Fruit fly (Drosophila melanogaster) whole organism, embryonic: Measurements from ENCODE around the gene drongo.

Experiments used
- ATbp ChIP-seq: fragments of 200-800 bp; sonication (Bioruptor generic); optimal IDR thresholded peaks from 2 replicates; lab custom pipeline; 2017; ENCODE audit warnings: missing biosample characterization, mild to moderate bottlenecking, missing genetic modification characterization, missing genetic modification reagents
- BtbVII ChIP-seq: fragments of 200-800 bp; sonication (Bioruptor generic); optimal IDR thresholded peaks from 3 replicates; lab custom pipeline; 2017; ENCODE audit warnings: missing biosample characterization, mild to moderate bottlenecking, missing genetic modification characterization
- CG10959 ChIP-seq: fragments of 200-800 bp; sonication (Bioruptor generic); IDR thresholded peaks from 2 replicates; pipeline ENCODE4 v1.3.6; 2022; ENCODE audit warnings: missing biosample characterization, missing genetic modification characterization
- CG11456 ChIP-seq: fragments of 200-800 bp; sonication (Bioruptor generic); IDR thresholded peaks from 3 replicates; pipeline ENCODE4 v1.3.6; 2022; ENCODE audit warnings: missing biosample characterization, missing genetic modification characterization
- CG12299 ChIP-seq: fragments of 200-800 bp; sonication (Bioruptor generic); optimal IDR thresholded peaks from 2 replicates; lab custom pipeline; 2018; ENCODE audit warnings: missing biosample characterization, mild to moderate bottlenecking, missing genetic modification characterization
- CG12659 ChIP-seq: fragments of 200-800 bp; sonication (Bioruptor generic); optimal IDR thresholded peaks from 3 replicates; lab custom pipeline; 2017; ENCODE audit warnings: mild to moderate bottlenecking, missing biosample characterization, missing genetic modification reagents, missing genetic modification characterization
- CG13287 ChIP-seq: fragments of 200-800 bp; sonication (Bioruptor generic); IDR thresholded peaks from 2 replicates; pipeline ENCODE4 v1.3.6; 2022; ENCODE audit warnings: missing biosample characterization, missing genetic modification characterization; ENCODE audit not compliant: partially characterized antibody
- CG13296 ChIP-seq: fragments of 200-800 bp; sonication (Bioruptor generic); optimal IDR thresholded peaks from 3 replicates; lab custom pipeline; 2018; ENCODE audit warnings: missing biosample characterization, mild to moderate bottlenecking, missing genetic modification characterization
- CG15011 ChIP-seq: fragments of 200-800 bp; sonication (Bioruptor generic); optimal IDR thresholded peaks from 3 replicates; lab custom pipeline; 2018; ENCODE audit warnings: missing biosample characterization, mild to moderate bottlenecking, missing genetic modification characterization
- CG16813 ChIP-seq: fragments of 200-800 bp; sonication (Bioruptor generic); IDR thresholded peaks from 3 replicates; pipeline ENCODE4 v1.3.6; 2022; ENCODE audit warnings: missing biosample characterization, missing genetic modification characterization; ENCODE audit not compliant: partially characterized antibody
- CG2129 ChIP-seq: fragments of 200-800 bp; sonication (Bioruptor generic); IDR thresholded peaks from 2 replicates; pipeline ENCODE4 v1.3.6; 2022; ENCODE audit warnings: missing biosample characterization, missing genetic modification characterization; ENCODE audit not compliant: partially characterized antibody
- CG30403 ChIP-seq: fragments of 200-800 bp; sonication (Bioruptor generic); optimal IDR thresholded peaks from 3 replicates; lab custom pipeline; 2016; ENCODE audit warnings: missing biosample characterization, missing genetic modification characterization
- CG32532 ChIP-seq: fragments of 200-800 bp; sonication (Bioruptor generic); IDR thresholded peaks from 2 replicates; pipeline ENCODE4 v1.3.6; 2022; ENCODE audit warnings: missing biosample characterization, missing genetic modification characterization
- CG3407 ChIP-seq: fragments of 200-800 bp; sonication (Bioruptor generic); optimal IDR thresholded peaks from 2 replicates; lab custom pipeline; 2018; ENCODE audit warnings: missing biosample characterization, mild to moderate bottlenecking, missing genetic modification characterization
- CG4404 ChIP-seq: fragments of 200-800 bp; sonication (Bioruptor generic); IDR thresholded peaks from 2 replicates; pipeline ENCODE4 v1.3.6; 2022; ENCODE audit warnings: missing biosample characterization, missing genetic modification characterization
- CG7745 ChIP-seq: fragments of 200-800 bp; sonication (Bioruptor generic); optimal IDR thresholded peaks from 2 replicates; lab custom pipeline; 2018; ENCODE audit warnings: missing biosample characterization, mild to moderate bottlenecking, missing genetic modification characterization, moderate library complexity
- CG7786 ChIP-seq: fragments of 200-800 bp; sonication (Bioruptor generic); optimal IDR thresholded peaks from 2 replicates; lab custom pipeline; 2016; ENCODE audit warnings: missing biosample characterization, missing genetic modification characterization
- CHES-1-like ChIP-seq: fragments of 200-800 bp; sonication (Bioruptor generic); optimal IDR thresholded peaks from 2 replicates; lab custom pipeline; 2016; ENCODE audit warnings: missing biosample characterization, missing genetic modification characterization
- D19B ChIP-seq: fragments of 200-800 bp; sonication (Bioruptor generic); optimal IDR thresholded peaks from 2 replicates; lab custom pipeline; 2017; ENCODE audit warnings: missing biosample characterization, mild to moderate bottlenecking, missing genetic modification characterization
- Dad ChIP-seq: fragments of 200-800 bp; sonication (Bioruptor generic); optimal IDR thresholded peaks from 3 replicates; lab custom pipeline; 2016; ENCODE audit warnings: missing biosample characterization, missing genetic modification characterization
- Fer1 ChIP-seq: fragments of 200-800 bp; sonication (Bioruptor generic); optimal IDR thresholded peaks from 2 replicates; lab custom pipeline; 2017; ENCODE audit warnings: missing biosample characterization, mild to moderate bottlenecking, missing genetic modification characterization
- HLHmδ ChIP-seq: fragments of 200-800 bp; sonication (Bioruptor generic); optimal IDR thresholded peaks from 2 replicates; lab custom pipeline; 2018; ENCODE audit warnings: missing biosample characterization, mild to moderate bottlenecking, missing genetic modification characterization, moderate library complexity
- Kr ChIP-seq: fragments of 200-800 bp; sonication (Bioruptor generic); optimal IDR thresholded peaks from 2 replicates; lab custom pipeline; 2017; ENCODE audit warnings: missing biosample characterization, mild to moderate bottlenecking, missing genetic modification characterization
- NFAT ChIP-seq: fragments of 200-800 bp; sonication (Bioruptor generic); IDR thresholded peaks from 2 replicates; pipeline ENCODE4 v1.3.6; 2022; ENCODE audit warnings: missing biosample characterization, missing genetic modification characterization
- Neu2 ChIP-seq: fragments of 200-800 bp; sonication (Bioruptor generic); optimal IDR thresholded peaks from 3 replicates; lab custom pipeline; 2016; ENCODE audit warnings: missing biosample characterization, missing genetic modification characterization, borderline replicate concordance
- Nf-YC ChIP-seq: fragments of 200-800 bp; optimal IDR thresholded peaks from 3 replicates; lab custom pipeline; 2019; ENCODE audit warnings: missing biosample characterization, mild to moderate bottlenecking, missing genetic modification characterization, moderate library complexity
- Side ChIP-seq: fragments of 200-800 bp; sonication (Bioruptor generic); optimal IDR thresholded peaks from 2 replicates; lab custom pipeline; 2016; ENCODE audit warnings: missing biosample characterization, missing genetic modification characterization
- amos ChIP-seq: fragments of 200-800 bp; sonication (Bioruptor generic); IDR thresholded peaks from 2 replicates; pipeline ENCODE4 v1.3.6; 2022; ENCODE audit warnings: missing biosample characterization, missing genetic modification characterization; ENCODE audit not compliant: partially characterized antibody
- ara ChIP-seq: fragments of 200-800 bp; sonication (Bioruptor generic); IDR thresholded peaks from 2 replicates; pipeline ENCODE4 v1.3.6; 2022; ENCODE audit warnings: missing biosample characterization, missing genetic modification characterization
- cad ChIP-seq: fragments of >200 bp; optimal IDR thresholded peaks from 2 replicates; lab custom pipeline; 2017; ENCODE audit warnings: missing biosample characterization, missing genetic modification characterization
- cato ChIP-seq: fragments of 200-800 bp; sonication (Bioruptor generic); optimal IDR thresholded peaks from 2 replicates; lab custom pipeline; 2016; ENCODE audit warnings: missing biosample characterization, missing genetic modification characterization, borderline replicate concordance
- cg ChIP-seq: fragments of 200-800 bp; sonication (Bioruptor generic); optimal IDR thresholded peaks from 3 replicates; lab custom pipeline; 2019; ENCODE audit warnings: missing biosample characterization, mild to moderate bottlenecking, missing genetic modification characterization, moderate library complexity
- chif ChIP-seq, 2 experiments: fragments of 200-800 bp; sonication (Bioruptor generic); optimal IDR thresholded peaks; 3 replicates each; lab custom pipeline; 2016; ENCODE audit warnings: missing biosample characterization in 2 of 2, missing genetic modification characterization in 2 of 2
- dmrt11E ChIP-seq: fragments of 200-800 bp; sonication (Bioruptor generic); optimal IDR thresholded peaks from 3 replicates; lab custom pipeline; 2018; ENCODE audit warnings: missing biosample characterization, mild to moderate bottlenecking, missing genetic modification characterization, moderate library complexity
- fd102C ChIP-seq: fragments of 200-800 bp; sonication (Bioruptor generic); optimal IDR thresholded peaks from 2 replicates; lab custom pipeline; 2018; ENCODE audit warnings: missing biosample characterization, mild to moderate bottlenecking, missing genetic modification characterization, moderate library complexity
- fru ChIP-seq: fragments of >200 bp; optimal IDR thresholded peaks from 2 replicates; lab custom pipeline; 2017
- lab ChIP-seq: fragments of 200-800 bp; sonication (Bioruptor generic); optimal IDR thresholded peaks from 3 replicates; lab custom pipeline; 2017; ENCODE audit warnings: missing biosample characterization, missing genetic modification characterization, mild to moderate bottlenecking, moderate library complexity, missing genetic modification reagents
- nerfin-1 ChIP-seq: fragments of 200-800 bp; sonication (Bioruptor generic); optimal IDR thresholded peaks from 3 replicates; lab custom pipeline; 2019; ENCODE audit warnings: missing biosample characterization, mild to moderate bottlenecking, missing genetic modification characterization, moderate library complexity
- odd ChIP-seq: fragments of 200-800 bp; sonication (Bioruptor generic); optimal IDR thresholded peaks from 2 replicates; lab custom pipeline; 2017; ENCODE audit warnings: missing biosample characterization, mild to moderate bottlenecking, missing genetic modification characterization
- onecut ChIP-seq: fragments of 200-800 bp; sonication (Bioruptor generic); IDR thresholded peaks from 2 replicates; pipeline ENCODE4 v1.3.6; 2022; ENCODE audit warnings: missing biosample characterization, missing genetic modification characterization
- seq ChIP-seq: fragments of 200-800 bp; sonication (Bioruptor generic); IDR thresholded peaks from 2 replicates; pipeline ENCODE4 v1.3.6; 2022; ENCODE audit warnings: missing biosample characterization, missing genetic modification characterization
- sqz ChIP-seq: fragments of 200-800 bp; sonication (Bioruptor generic); optimal IDR thresholded peaks from 3 replicates; lab custom pipeline; 2018; ENCODE audit warnings: missing biosample characterization, mild to moderate bottlenecking, missing genetic modification characterization
- sr ChIP-seq: fragments of 200-800 bp; sonication (Bioruptor generic); IDR thresholded peaks from 3 replicates; pipeline ENCODE4 v1.3.6; 2022; ENCODE audit warnings: missing biosample characterization, missing genetic modification characterization
- trh ChIP-seq: fragments of 200-800 bp; sonication (Bioruptor generic); optimal IDR thresholded peaks from 2 replicates; lab custom pipeline; 2016; ENCODE audit warnings: missing biosample characterization, missing genetic modification characterization
- ttk ChIP-seq: fragments of 200-800 bp; sonication (Bioruptor generic); IDR thresholded peaks from 2 replicates; pipeline ENCODE4 v2.1.2; 2022; ENCODE audit warnings: missing biosample characterization, missing genetic modification characterization
- tup ChIP-seq: fragments of 200-800 bp; sonication (Bioruptor generic); optimal IDR thresholded peaks from 2 replicates; lab custom pipeline; 2016; ENCODE audit warnings: missing biosample characterization, mild to moderate bottlenecking, missing genetic modification characterization, moderate library complexity
- tx ChIP-seq: fragments of 200-800 bp; sonication (Bioruptor generic); optimal IDR thresholded peaks from 2 replicates; lab custom pipeline; 2016; ENCODE audit warnings: missing biosample characterization, missing genetic modification characterization
- wdn ChIP-seq: fragments of 200-800 bp; sonication (Bioruptor generic); IDR thresholded peaks from 2 replicates; pipeline ENCODE4 v1.3.6; 2022; ENCODE audit warnings: missing biosample characterization, missing genetic modification characterization
- z ChIP-seq: fragments of 200-800 bp; sonication (Bioruptor generic); IDR thresholded peaks from 3 replicates; pipeline ENCODE4 v1.3.6; 2022; ENCODE audit warnings: missing biosample characterization, missing genetic modification characterization
- zfh1 ChIP-seq: fragments of 200-800 bp; sonication (Bioruptor generic); IDR thresholded peaks from 3 replicates; pipeline ENCODE4 v1.3.6; 2022; ENCODE audit warnings: missing biosample characterization, missing genetic modification characterization

Gene drongo

DNA sequence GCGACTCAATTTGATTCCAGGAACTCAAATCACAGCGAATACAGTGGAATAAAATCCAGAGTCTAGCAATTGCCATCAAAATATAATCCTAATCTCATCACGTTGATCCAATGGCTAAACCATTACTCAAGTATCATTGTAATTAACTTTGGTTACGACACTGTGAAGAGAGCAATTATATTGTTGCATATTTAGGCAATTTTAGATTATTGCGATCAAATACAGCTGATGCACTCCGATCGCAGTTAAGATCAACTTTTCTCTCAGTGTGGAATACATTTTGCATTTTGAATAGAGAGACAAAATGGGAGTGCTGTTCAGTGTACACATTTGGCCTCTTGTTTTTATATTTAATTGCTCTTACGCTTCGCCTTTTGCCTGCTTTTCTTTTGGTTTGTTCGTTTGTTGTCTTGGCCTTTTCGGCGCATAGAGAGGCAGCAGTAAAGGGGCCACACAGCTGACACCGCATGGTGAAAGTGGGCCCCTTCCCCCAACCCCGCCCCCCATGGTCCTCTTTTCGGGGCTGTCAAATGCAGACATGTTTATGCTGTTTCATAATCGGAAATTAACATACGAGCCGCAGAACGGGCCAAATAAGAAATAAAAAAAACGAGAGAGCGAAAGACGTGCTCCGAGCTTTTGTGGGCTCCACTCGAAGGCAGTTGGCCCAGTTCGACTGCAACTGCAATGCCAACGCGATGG lies 4.6 kb downstream of the drongo start (continued):
- TF ChIP-seq Side (GFP tag; lab: Kevin White, UChicago) (no peak), nerfin-1 (tag; lab: Kevin White, UChicago) (peak; percentile 43), CG10959 (GFP tag; lab: Robert Waterston, UW) (no peak), CG3407 (peak; percentile 36), fd102C (GFP tag; lab: Kevin White, UChicago) (no peak), CG12299 (tag; lab: Kevin White, UChicago) (peak; percentile 18), ATbp (GFP tag; lab: Kevin White, UChicago) (peak; percentile 74), CG32532 (no peak), tup (no peak), lab (GFP tag; lab: Kevin White, UChicago) (peak; percentile 58), ttk (peak; percentile 39), CG12659 (GFP tag; lab: Kevin White, UChicago) (peak; percentile 26), CG30403 (GFP tag; lab: Kevin White, UChicago) (peak; percentile 66), Kr (no peak), chif (GFP tag; optimal IDR thresholded peaks at IDR 0.05; lab: Kevin White, UChicago) (peak; percentile 52 to 77), fru (no peak), Dad (GFP tag; lab: Kevin White, UChicago) (peak; percentile 8), CG15011 (GFP tag; lab: Kevin White, UChicago) (no peak), z (GFP tag; lab: Robert Waterston, UW) (no peak), HLHmδ (GFP tag; lab: Kevin White, UChicago) (no peak), seq (no peak), odd (GFP tag; lab: Kevin White, UChicago) (peak; percentile 29), Nf-YC (tag; lab: Kevin White, UChicago) (no peak), Neu2 (no peak), CG7786 (GFP tag; lab: Kevin White, UChicago) (peak; percentile 60), sr (GFP tag; lab: Robert Waterston, UW) (no peak), trh (GFP tag; lab: Kevin White, UChicago) (no peak), zfh1 (0 out of 3 replicates have a peak, but pooled peaks have one; percentile 5), CG16813 (GFP tag; lab: Robert Waterston, UW) (no peak), BtbVII (GFP tag; lab: Kevin White, UChicago) (peak; percentile 37), CG7745 (tag; lab: Kevin White, UChicago) (no peak), NFAT (0 out of 2 replicates have a peak, but pooled peaks have one; percentile 30), CHES-1-like (GFP tag; lab: Kevin White, UChicago) (peak; percentile 56), wdn (GFP tag; lab: Robert Waterston, UW) (no peak), CG2129 (GFP tag; lab: Robert Waterston, UW) (no peak), cad (GFP tag; lab: Kevin White, UChicago) (no peak), tx (GFP tag; lab: Kevin White, UChicago) (peak; percentile 33), cato (GFP tag; lab: Kevin White, UChicago) (peak; percentile 1), cg (GFP tag; lab: Kevin White, UChicago) (no peak), ara (GFP tag; lab: Robert Waterston, UW) (no peak), CG4404 (GFP tag; lab: Robert Waterston, UW) (no peak), onecut (peak; percentile 20; the same call in 1 of the 2 replicates), CG13287 (no peak), D19B (GFP tag; lab: Kevin White, UChicago) (no peak), amos (GFP tag; lab: Robert Waterston, UW) (no peak), CG11456 (GFP tag; lab: Robert Waterston, UW) (no peak), CG13296 (GFP tag; lab: Kevin White, UChicago) (no peak), Fer1 (GFP tag; lab: Kevin White, UChicago) (peak; percentile 22), sqz (GFP tag; lab: Kevin White, UChicago) (peak; percentile 51), dmrt11E (tag; lab: Kevin White, UChicago) (no peak)
